Worm (Caenorhabditis elegans): ENCODE data around the gene C03G6.17.

Gene C03G6.17

DNA sequence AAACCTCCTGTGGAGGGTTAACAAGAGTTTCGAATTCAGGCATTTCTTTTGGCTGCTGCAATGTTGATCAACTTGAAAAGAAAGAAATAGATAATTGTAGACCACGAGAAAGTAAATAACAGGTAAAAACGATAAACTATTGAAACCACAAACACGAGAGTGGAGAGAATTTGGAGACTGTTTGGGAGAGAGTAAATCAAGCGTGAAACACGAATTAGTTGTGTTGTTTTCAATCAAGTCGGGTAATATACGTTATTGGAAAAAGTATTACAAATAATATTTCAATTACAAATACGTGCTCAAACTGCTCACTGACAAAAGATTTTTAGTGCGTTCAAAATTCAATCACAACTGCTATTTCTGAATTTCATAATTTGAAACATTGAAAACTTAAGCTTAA lies at the start of gene C03G6.17:
TSS of gene C03G6.17 (minus strand) at position 101 of the 400 bp plus-strand sequence.
- TF ChIP-seq dao-5 (tag; optimal IDR thresholded peaks at IDR 0.05): no peak
- TF ChIP-seq him-1 (tag; optimal IDR thresholded peaks at IDR 0.05): no peak
- TF ChIP-seq W03F9.2 (tag; optimal IDR thresholded peaks at IDR 0.05): no peak

- TF ChIP-seq W03F9.2 (tag; optimal IDR thresholded peaks at IDR 0.05) (no peak), dao-5 (tag; optimal IDR thresholded peaks at IDR 0.05) (no peak), him-1 (tag; optimal IDR thresholded peaks at IDR 0.05) (no peak)
Observed at ce11 chrV:7428880-7429279, 48.0 kb upstream of the C03G6.17 start, which contains the start of gene srw-69. srw-69 (minus strand) TSS chrV:7428980.

ce11 chrV:7426594-7426993 lies 45.7 kb upstream of the C03G6.17 start, which contains the start of gene srw-68:
srw-68 (minus strand) TSS chrV:7426694.
- TF ChIP-seq dao-5 (tag; optimal IDR thresholded peaks at IDR 0.05) (no peak), him-1 (tag; optimal IDR thresholded peaks at IDR 0.05) (no peak), W03F9.2 (tag; optimal IDR thresholded peaks at IDR 0.05) (no peak)

- TF ChIP-seq dao-5 (tag; optimal IDR thresholded peaks at IDR 0.05): no peak
- TF ChIP-seq W03F9.2 (tag; optimal IDR thresholded peaks at IDR 0.05): no peak
- TF ChIP-seq him-1 (tag; optimal IDR thresholded peaks at IDR 0.05): no peak
Observed at ce11 chrV:7424336-7424735, 43.4 kb upstream of the C03G6.17 start, which contains the start of gene F18E3.10. F18E3.10 (minus strand) TSS chrV:7424436.

DNA sequence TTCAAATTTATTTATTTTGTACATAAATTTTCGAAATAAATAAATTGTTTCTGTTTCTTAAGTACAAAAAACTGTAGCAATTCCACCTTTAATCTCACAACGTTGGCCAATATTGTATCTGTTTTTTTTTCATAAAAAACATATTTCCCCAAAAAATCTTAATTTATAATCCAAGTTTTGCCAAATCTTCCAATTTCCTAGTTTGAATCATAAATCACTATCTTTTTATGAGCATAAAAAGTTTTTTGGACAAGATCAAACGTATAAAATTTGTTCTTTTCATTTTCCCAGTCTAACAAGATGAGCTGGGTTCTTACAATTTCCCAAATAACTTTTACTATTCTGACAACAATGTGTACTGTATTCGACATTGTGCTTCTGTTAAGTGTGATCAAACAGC lies 39.3 kb upstream of the C03G6.17 start, which contains the start of gene srxa-4:
TSS of gene srxa-4 (plus strand) at position 301 of the 400 bp plus-strand sequence.
- TF ChIP-seq him-1 (tag; optimal IDR thresholded peaks at IDR 0.05): no peak
- no peak for TF ChIP-seq dao-5 (tag; optimal IDR thresholded peaks at IDR 0.05)
- TF ChIP-seq W03F9.2 (tag; optimal IDR thresholded peaks at IDR 0.05): no peak

DNA sequence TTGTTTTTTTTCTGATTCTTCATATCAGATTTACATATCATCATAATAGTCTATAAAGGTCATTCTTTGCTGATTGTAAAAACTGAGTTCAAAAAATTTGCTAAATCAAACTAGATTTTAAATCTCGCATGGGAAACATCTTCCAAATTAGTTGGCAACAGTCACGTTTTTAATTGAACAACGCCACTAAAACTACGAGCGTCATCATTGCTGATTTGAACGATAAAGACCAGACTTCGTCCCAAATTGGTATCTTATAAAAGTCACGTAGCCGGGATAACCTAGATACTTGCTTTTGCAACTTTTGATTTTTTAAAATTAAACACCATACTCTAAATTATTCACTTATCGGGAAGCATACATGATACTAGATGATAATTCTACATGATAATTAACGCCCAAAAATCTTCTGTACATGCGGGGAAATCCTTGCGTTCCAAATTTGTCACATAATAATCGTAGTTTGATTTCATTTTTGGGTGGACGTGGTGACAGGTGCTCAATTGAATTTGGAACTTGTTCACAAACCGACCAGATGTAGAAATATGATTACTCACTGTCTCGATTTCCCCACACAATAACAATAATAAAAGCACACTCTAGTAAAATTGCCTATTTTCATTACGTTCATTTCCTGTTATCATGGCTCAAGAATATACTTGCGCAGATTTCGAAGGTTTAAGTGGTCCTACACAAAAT lies 36.3 kb upstream of the C03G6.17 start, which contains the start of gene srw-67:
TSS of gene srw-67 (plus strand) at position 643 of the 699 bp plus-strand sequence.
- TF ChIP-seq W03F9.2 (tag; optimal IDR thresholded peaks at IDR 0.05) (no peak), him-1 (tag; optimal IDR thresholded peaks at IDR 0.05) (no peak), dao-5 (tag; optimal IDR thresholded peaks at IDR 0.05) (no peak)

ce11 chrV:7416569-7416968 lies 35.7 kb upstream of the C03G6.17 start:
- no peak for TF ChIP-seq dao-5 (tag; optimal IDR thresholded peaks at IDR 0.05)
- no peak for TF ChIP-seq W03F9.2 (tag; optimal IDR thresholded peaks at IDR 0.05)
- no peak for TF ChIP-seq him-1 (tag; optimal IDR thresholded peaks at IDR 0.05)

DNA sequence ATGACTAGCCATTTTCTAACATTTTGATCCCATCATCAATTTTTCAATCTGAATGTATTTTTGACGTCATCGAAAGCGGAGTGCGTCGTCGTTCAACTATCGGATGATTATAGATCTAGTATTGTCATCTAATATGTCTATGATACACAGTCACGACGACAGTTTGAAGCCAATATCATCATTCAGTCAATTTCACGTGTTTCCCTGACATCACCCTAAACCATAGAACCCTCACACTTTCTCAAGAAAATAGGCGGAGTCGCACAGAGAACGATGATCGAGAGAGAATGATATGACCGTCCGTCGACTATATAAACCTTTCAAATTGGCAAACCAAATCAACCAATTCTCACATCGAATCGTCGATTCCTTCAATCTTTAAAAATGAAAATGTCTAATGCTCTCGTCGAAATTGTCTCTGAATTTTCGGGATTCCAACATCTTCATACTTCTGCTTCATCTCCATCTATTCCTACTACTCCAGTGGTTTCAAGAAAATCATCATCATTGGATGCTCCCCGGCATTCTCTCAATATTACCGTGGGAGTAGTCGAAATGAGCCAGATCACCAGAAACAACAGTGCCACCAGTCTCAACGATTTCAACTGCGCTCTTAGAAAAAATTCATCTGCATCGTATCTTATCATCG lies 35.0 kb upstream of the C03G6.17 start, which contains the start of gene F18E3.13:
TSS of gene F18E3.13 (plus strand) at position 385 of the 649 bp plus-strand sequence.
- TF ChIP-seq W03F9.2 (tag; optimal IDR thresholded peaks at IDR 0.05) (no peak), him-1 (tag; optimal IDR thresholded peaks at IDR 0.05) (no peak), dao-5 (tag; optimal IDR thresholded peaks at IDR 0.05) (no peak)

- no peak for TF ChIP-seq dao-5 (tag; optimal IDR thresholded peaks at IDR 0.05)
Observed at ce11 chrV:7414909-7415308, 34.0 kb upstream of the C03G6.17 start, which contains the start of gene F18E3.12. F18E3.12 (plus strand) TSS chrV:7414985.

DNA sequence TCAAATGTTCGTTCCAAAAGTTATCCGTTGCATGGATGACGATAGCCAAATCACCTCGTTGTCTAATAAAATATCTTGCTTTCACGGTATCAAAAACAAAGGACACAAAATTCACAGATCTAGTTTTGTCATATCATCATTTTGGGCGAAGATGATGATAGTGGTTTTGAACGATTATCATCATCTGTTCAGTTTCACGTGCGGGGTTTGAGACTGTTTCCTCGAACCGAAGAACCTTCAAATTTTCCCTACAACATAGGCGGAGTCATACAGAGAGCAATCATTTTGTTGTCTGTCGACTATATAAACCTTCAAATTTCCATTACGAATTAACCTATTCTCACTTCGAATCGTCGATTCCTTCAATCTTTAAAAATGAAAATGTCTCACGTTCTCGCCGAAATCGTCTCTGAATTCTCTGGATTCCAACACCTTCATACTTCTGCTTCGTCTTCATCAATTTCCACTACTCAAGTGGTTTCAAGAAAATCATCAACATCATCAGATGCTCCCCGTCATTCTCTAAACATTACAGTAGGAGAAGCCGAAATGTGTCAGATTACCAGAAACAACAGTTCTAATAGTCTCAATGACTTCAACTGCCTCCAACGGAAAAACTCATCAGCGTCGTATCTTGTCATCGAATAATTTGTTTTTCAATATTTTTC lies 32.3 kb upstream of the C03G6.17 start, which contains the start of gene F18E3.11:
TSS of gene F18E3.11 (plus strand) at position 376 of the 668 bp plus-strand sequence.
- TF ChIP-seq him-1 (tag; optimal IDR thresholded peaks at IDR 0.05) (no peak), dao-5 (tag; optimal IDR thresholded peaks at IDR 0.05) (no peak), W03F9.2 (tag; optimal IDR thresholded peaks at IDR 0.05) (no peak)

ce11 chrV:7411695-7412094 lies 30.8 kb upstream of the C03G6.17 start, which contains the start of gene str-41:
str-41 (plus strand) TSS chrV:7411995.
- TF ChIP-seq W03F9.2 (tag; optimal IDR thresholded peaks at IDR 0.05): no peak
- no peak for TF ChIP-seq him-1 (tag; optimal IDR thresholded peaks at IDR 0.05)
- no peak for TF ChIP-seq dao-5 (tag; optimal IDR thresholded peaks at IDR 0.05)

- TF ChIP-seq him-1 (tag; optimal IDR thresholded peaks at IDR 0.05) (no peak), W03F9.2 (tag; optimal IDR thresholded peaks at IDR 0.05) (no peak), dao-5 (tag; optimal IDR thresholded peaks at IDR 0.05) (no peak)
Observed at ce11 chrV:7409599-7409998, 28.7 kb upstream of the C03G6.17 start, which contains the start of gene R13D7.2. R13D7.2 (plus strand) TSS chrV:7409899.

DNA sequence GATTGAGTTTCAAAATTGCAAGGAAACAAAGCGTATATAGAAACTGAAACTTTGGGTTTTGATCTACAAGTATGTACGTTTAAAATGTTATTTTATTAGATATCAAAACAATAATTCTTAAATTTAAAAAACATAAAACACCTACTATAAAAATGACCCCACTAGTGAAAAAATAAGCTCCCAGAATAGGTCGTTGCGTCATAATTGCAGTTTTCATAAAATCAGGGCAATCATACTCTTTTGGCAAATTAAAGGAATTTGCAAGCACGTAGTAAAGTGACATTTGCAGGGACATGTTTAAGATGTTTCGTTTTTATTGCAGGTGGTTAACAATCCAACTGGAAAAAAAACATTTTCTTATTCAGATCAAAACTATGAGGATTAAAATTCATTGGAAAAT lies 27.6 kb upstream of the C03G6.17 start, which contains the start of gene srt-6:
TSS of gene srt-6 (minus strand) at position 295 of the 400 bp plus-strand sequence.
- no peak for TF ChIP-seq W03F9.2 (tag; optimal IDR thresholded peaks at IDR 0.05)
- no peak for TF ChIP-seq him-1 (tag; optimal IDR thresholded peaks at IDR 0.05)
- TF ChIP-seq dao-5 (tag; optimal IDR thresholded peaks at IDR 0.05): no peak

Data from whole organism, L4/young adult.